Worm (Caenorhabditis elegans): ENCODE data around the gene dhs-22.

- TF ChIP-seq snpc-3.4 (tag; optimal IDR thresholded peaks at IDR 0.05) (no peak), unc-130 (GFP tag; optimal IDR thresholded peaks at IDR 0.05) (peak; percentile 8), dpl-1 (GFP tag; optimal IDR thresholded peaks at IDR 0.05) (no peak), sea-2 (GFP tag; IDR thresholded peaks at IDR 0.05) (no peak)
These were observed 2.0 kb upstream of the dhs-22 start, which contains the start of gene rpoa-12 for ce11 chrV:14423268-14423667.
